Fruit fly (Drosophila melanogaster) whole organism, embryonic: Measurements from ENCODE around the gene Ufsp2.

Experiments used
- Adf1 ChIP-seq: fragments of 200-800 bp; sonication (Bioruptor generic); IDR thresholded peaks from 2 replicates; pipeline ENCODE4 v1.3.6; 2022; ENCODE audit warnings: missing biosample characterization, missing genetic modification characterization
- Asciz ChIP-seq: fragments of 200-800 bp; sonication (Bioruptor generic); optimal IDR thresholded peaks from 2 replicates; lab custom pipeline; 2017; ENCODE audit warnings: missing biosample characterization, mild to moderate bottlenecking, missing genetic modification characterization, missing genetic modification reagents
- CG13894 ChIP-seq: fragments of 200-800 bp; sonication (Bioruptor generic); optimal IDR thresholded peaks from 3 replicates; lab custom pipeline; 2018; ENCODE audit warnings: missing biosample characterization, mild to moderate bottlenecking, missing genetic modification characterization, moderate library complexity
- CG14050 ChIP-seq: fragments of 200-800 bp; sonication (Bioruptor generic); IDR thresholded peaks from 3 replicates; pipeline ENCODE4 v1.3.6; 2022; ENCODE audit warnings: missing biosample characterization, missing genetic modification characterization
- CG1792 ChIP-seq: fragments of 200-800 bp; sonication (Bioruptor generic); optimal IDR thresholded peaks from 2 replicates; lab custom pipeline; 2016; ENCODE audit warnings: missing biosample characterization, missing genetic modification characterization
- CG30403 ChIP-seq: fragments of 200-800 bp; sonication (Bioruptor generic); optimal IDR thresholded peaks from 3 replicates; lab custom pipeline; 2016; ENCODE audit warnings: missing biosample characterization, missing genetic modification characterization
- CG30431 ChIP-seq: fragments of 200-800 bp; sonication (Bioruptor generic); optimal IDR thresholded peaks from 2 replicates; lab custom pipeline; 2017; ENCODE audit warnings: missing biosample characterization, missing genetic modification characterization
- CG3281 ChIP-seq: fragments of 200-800 bp; sonication (Bioruptor generic); optimal IDR thresholded peaks from 3 replicates; lab custom pipeline; 2017; ENCODE audit warnings: missing biosample characterization, mild to moderate bottlenecking, missing genetic modification characterization
- CG34376 ChIP-seq: fragments of 200-800 bp; sonication (Bioruptor generic); optimal IDR thresholded peaks from 2 replicates; lab custom pipeline; 2018; ENCODE audit warnings: missing biosample characterization, mild to moderate bottlenecking, missing genetic modification characterization
- CG4617 ChIP-seq: fragments of 200-800 bp; sonication (Bioruptor generic); optimal IDR thresholded peaks from 3 replicates; lab custom pipeline; 2016; ENCODE audit warnings: missing biosample characterization, missing genetic modification characterization, borderline replicate concordance
- CG7372 ChIP-seq: fragments of 200-800 bp; sonication (Bioruptor generic); IDR thresholded peaks from 2 replicates; pipeline ENCODE4 v1.3.6; 2022; ENCODE audit warnings: missing biosample characterization, missing genetic modification characterization
- Dfd ChIP-seq, 2 experiments: fragments of >200 bp; optimal IDR thresholded peaks; 2 replicates each; lab custom pipeline; 2017; ENCODE audit warnings: missing biosample characterization in 2 of 2, missing genetic modification characterization in 2 of 2
- Dip3 ChIP-seq: fragments of 200-800 bp; sonication (Bioruptor generic); optimal IDR thresholded peaks from 3 replicates; lab custom pipeline; 2016; ENCODE audit warnings: missing biosample characterization, missing genetic modification characterization
- Drgx ChIP-seq: fragments of 200-800 bp; sonication (Bioruptor generic); IDR thresholded peaks from 2 replicates; pipeline ENCODE4 v1.3.6; 2022; ENCODE audit warnings: missing biosample characterization, missing genetic modification characterization
- Fer3 ChIP-seq: fragments of 200-800 bp; sonication (Bioruptor generic); optimal IDR thresholded peaks from 2 replicates; lab custom pipeline; 2018; ENCODE audit warnings: missing biosample characterization, mild to moderate bottlenecking, missing genetic modification characterization, moderate library complexity
- Hey ChIP-seq: fragments of 200-800 bp; sonication (Bioruptor generic); optimal IDR thresholded peaks from 3 replicates; lab custom pipeline; 2018; ENCODE audit warnings: missing biosample characterization, mild to moderate bottlenecking, missing genetic modification characterization
- Lpt ChIP-seq: fragments of >200 bp; optimal IDR thresholded peaks from 2 replicates; lab custom pipeline; 2018; ENCODE audit warnings: missing biosample characterization, missing genetic modification characterization
- Med ChIP-seq: fragments of 200-800 bp; sonication (Bioruptor generic); peaks from one replicate; lab custom pipeline; 2016; ENCODE audit warnings: missing biosample characterization, missing genetic modification characterization, mild to moderate bottlenecking, inconsistent platforms, moderate library complexity
- Nf-YA ChIP-seq: fragments of 200-800 bp; sonication (Bioruptor generic); IDR thresholded peaks from 2 replicates; pipeline ENCODE4 v1.3.6; 2022; ENCODE audit warnings: missing biosample characterization, missing genetic modification characterization
- Opbp ChIP-seq: fragments of 200-800 bp; sonication (Bioruptor generic); IDR thresholded peaks from 3 replicates; pipeline ENCODE4 v1.3.6; 2022; ENCODE audit warnings: missing biosample characterization, missing genetic modification characterization; ENCODE audit not compliant: partially characterized antibody
- Ravus ChIP-seq: fragments of 200-800 bp; sonication (Bioruptor generic); IDR thresholded peaks from 2 replicates; pipeline ENCODE4 v1.3.6; 2022; ENCODE audit warnings: missing biosample characterization, missing genetic modification characterization
- Trl ChIP-seq, 3 experiments: fragments of >200 bp in 2 of 3; fragments of 200-800 bp in 1 of 3; sonication (Bioruptor generic) in 1 of 3; optimal IDR thresholded peaks; 2 replicates in 1 of 3; 3 replicates in 2 of 3; lab custom pipeline; 2016 to 2017; ENCODE audit warnings: missing biosample characterization in 1 of 3, missing genetic modification characterization in 1 of 3
- al ChIP-seq: fragments of 200-800 bp; sonication (Bioruptor generic); IDR thresholded peaks from 2 replicates; pipeline ENCODE4 v1.3.6; 2022; ENCODE audit warnings: missing biosample characterization, missing genetic modification characterization
- bowl ChIP-seq: fragments of 200-800 bp; sonication (Bioruptor generic); IDR thresholded peaks from 2 replicates; pipeline ENCODE4 v1.3.6; 2022; ENCODE audit warnings: missing biosample characterization, missing genetic modification characterization
- cg ChIP-seq: fragments of 200-800 bp; sonication (Bioruptor generic); optimal IDR thresholded peaks from 3 replicates; lab custom pipeline; 2019; ENCODE audit warnings: missing biosample characterization, mild to moderate bottlenecking, missing genetic modification characterization, moderate library complexity
- chinmo ChIP-seq: fragments of 200-800 bp; sonication (Bioruptor generic); IDR thresholded peaks from 4 replicates; pipeline ENCODE4 v1.3.6; 2022; ENCODE audit warnings: missing biosample characterization, missing genetic modification characterization; ENCODE audit not compliant: partially characterized antibody
- crc ChIP-seq: fragments of 200-800 bp; sonication (Bioruptor generic); optimal IDR thresholded peaks from 2 replicates; lab custom pipeline; 2016; ENCODE audit warnings: missing biosample characterization, missing genetic modification characterization
- crol ChIP-seq: fragments of 200-800 bp; sonication (Bioruptor generic); IDR thresholded peaks from 2 replicates; pipeline ENCODE4 v1.3.6; 2022; ENCODE audit warnings: missing biosample characterization, missing genetic modification characterization
- cwo ChIP-seq: fragments of 200-800 bp; sonication (Bioruptor generic); optimal IDR thresholded peaks from 3 replicates; lab custom pipeline; 2017; ENCODE audit warnings: missing biosample characterization, missing genetic modification characterization, mild to moderate bottlenecking, moderate library complexity, missing genetic modification reagents
- ems ChIP-seq: fragments of 200-800 bp; sonication (Bioruptor generic); optimal IDR thresholded peaks from 3 replicates; lab custom pipeline; 2016; ENCODE audit warnings: missing biosample characterization, missing genetic modification characterization
- fd64A ChIP-seq: fragments of 200-800 bp; sonication (Bioruptor generic); optimal IDR thresholded peaks from 3 replicates; lab custom pipeline; 2018; ENCODE audit warnings: missing biosample characterization, mild to moderate bottlenecking, missing genetic modification characterization
- fru ChIP-seq: fragments of >200 bp; optimal IDR thresholded peaks from 2 replicates; lab custom pipeline; 2017
- jumu ChIP-seq: fragments of 200-800 bp; sonication (Bioruptor generic); optimal IDR thresholded peaks from 3 replicates; lab custom pipeline; 2016; ENCODE audit warnings: missing biosample characterization, missing genetic modification characterization
- knrl ChIP-seq: fragments of 200-800 bp; sonication (Bioruptor generic); IDR thresholded peaks from 3 replicates; pipeline ENCODE4 v1.3.6; 2022; ENCODE audit warnings: missing biosample characterization, missing genetic modification characterization; ENCODE audit not compliant: partially characterized antibody
- luna ChIP-seq: fragments of 200-800 bp; sonication (Bioruptor generic); optimal IDR thresholded peaks from 2 replicates; lab custom pipeline; 2016; ENCODE audit warnings: missing biosample characterization, missing genetic modification characterization
- pho ChIP-seq: fragments of 200-800 bp; sonication (Bioruptor generic); optimal IDR thresholded peaks from 2 replicates; lab custom pipeline; 2016; ENCODE audit warnings: missing biosample characterization, missing genetic modification characterization
- pros ChIP-seq: fragments of 200-800 bp; sonication (Bioruptor generic); optimal IDR thresholded peaks from 3 replicates; lab custom pipeline; 2019; ENCODE audit warnings: missing biosample characterization, mild to moderate bottlenecking, missing genetic modification characterization, moderate library complexity
- rib ChIP-seq: fragments of 200-800 bp; sonication (Bioruptor generic); IDR thresholded peaks from 2 replicates; pipeline ENCODE4 v1.3.6; 2022; ENCODE audit warnings: missing biosample characterization, missing genetic modification characterization
- sens ChIP-seq: fragments of 200-800 bp; sonication (Bioruptor generic); peaks from one replicate; lab custom pipeline; 2016; ENCODE audit warnings: missing biosample characterization, missing genetic modification characterization
- sisA ChIP-seq: fragments of 200-800 bp; sonication (Bioruptor generic); IDR thresholded peaks from 2 replicates; pipeline ENCODE4 v1.3.6; 2022; ENCODE audit warnings: missing biosample characterization, missing genetic modification characterization
- stc ChIP-seq: fragments of 200-800 bp; sonication (Bioruptor generic); IDR thresholded peaks from 2 replicates; pipeline ENCODE4 v1.3.6; 2022; ENCODE audit warnings: missing biosample characterization, missing genetic modification characterization
- tgo ChIP-seq: fragments of 200-800 bp; sonication (Bioruptor generic); IDR thresholded peaks from 3 replicates; pipeline ENCODE4 v1.3.6; 2022; ENCODE audit warnings: missing biosample characterization, missing genetic modification characterization
- unpg ChIP-seq: fragments of 200-800 bp; sonication (Bioruptor generic); optimal IDR thresholded peaks from 3 replicates; lab custom pipeline; 2018; ENCODE audit warnings: missing biosample characterization, mild to moderate bottlenecking, missing genetic modification characterization, moderate library complexity
- usp ChIP-seq: fragments of >200 bp; optimal IDR thresholded peaks from 2 replicates; lab custom pipeline; 2017; ENCODE audit warnings: missing biosample characterization, missing genetic modification characterization
- vfl ChIP-seq: fragments of 200-800 bp; sonication (Bioruptor generic); optimal IDR thresholded peaks from 2 replicates; lab custom pipeline; 2016; ENCODE audit warnings: missing biosample characterization, missing genetic modification characterization
- vvl ChIP-seq: fragments of 200-800 bp; sonication (Bioruptor generic); IDR thresholded peaks from 2 replicates; pipeline ENCODE4 v1.3.6; 2022; ENCODE audit warnings: missing biosample characterization, missing genetic modification characterization
- wdn ChIP-seq: fragments of 200-800 bp; sonication (Bioruptor generic); IDR thresholded peaks from 2 replicates; pipeline ENCODE4 v1.3.6; 2022; ENCODE audit warnings: missing biosample characterization, missing genetic modification characterization

Gene Ufsp2

dm6 chr3L:15624097-15624496, 47.7 kb downstream of the Ufsp2 start (continued):
- TF ChIP-seq stc (no peak), rib (no peak), crc (GFP tag; lab: Kevin White, UChicago) (no peak), CG14050 (GFP tag; lab: Robert Waterston, UW) (no peak), pros (GFP tag; lab: Kevin White, UChicago) (peak; percentile 72), CG30403 (GFP tag; lab: Kevin White, UChicago) (no peak), ems (GFP tag; lab: Kevin White, UChicago) (no peak), Ravus (no peak), al (GFP tag; lab: Robert Waterston, UW) (no peak)
- TF ChIP-seq, all 482 proteins: peak for 10

dm6 chr3L:15624944-15625610, 48.7 kb downstream of the Ufsp2 start:
- TF ChIP-seq Nf-YA (GFP tag; lab: Robert Waterston, UW) = no peak
- no peak for TF ChIP-seq vfl (GFP tag; lab: Kevin White, UChicago)
- TF ChIP-seq sisA (GFP tag; lab: Robert Waterston, UW) = no peak
- 0 out of 2 replicates have a peak, but pooled peaks have one; percentile 5 for TF ChIP-seq Drgx (GFP tag; lab: Robert Waterston, UW)
- TF ChIP-seq chinmo (GFP tag; lab: Robert Waterston, UW) = peak; percentile 93
- peak; percentile 59 for TF ChIP-seq crol (GFP tag; lab: Robert Waterston, UW)
- TF ChIP-seq unpg = no peak
- TF ChIP-seq Adf1 = peak; percentile 66
- peak; percentile 98 for TF ChIP-seq CG7372
- TF ChIP-seq vvl = 0 out of 2 replicates have a peak, but pooled peaks have one; percentile 31
- TF ChIP-seq Med = peak; percentile 60
- TF ChIP-seq rib = 0 out of 2 replicates have a peak, but pooled peaks have one; percentile 36
- peak; percentile 65 to 82 for TF ChIP-seq Trl (optimal IDR thresholded peaks at IDR 0.05; lab: Kevin White, UChicago)
- TF ChIP-seq Trl (GFP tag; optimal IDR thresholded peaks at IDR 0.05; lab: Kevin White, UChicago) = no peak
- TF ChIP-seq sens (GFP tag; lab: Kevin White, UChicago) = peak; percentile 68
- TF ChIP-seq cg (GFP tag; lab: Kevin White, UChicago) = peak; percentile 67
- 0 out of 2 replicates have a peak, but pooled peaks have one; percentile 16 for TF ChIP-seq bowl (GFP tag; lab: Robert Waterston, UW)
- no peak for TF ChIP-seq cwo
- TF ChIP-seq wdn (GFP tag; lab: Robert Waterston, UW) = 0 out of 2 replicates have a peak, but pooled peaks have one; percentile 19
- no peak for TF ChIP-seq luna

- peak; percentile 25 for TF ChIP-seq CG13894 (tag; lab: Kevin White, UChicago)
- TF ChIP-seq Fer3 (tag; lab: Kevin White, UChicago) = peak; percentile 88
- 0 out of 2 replicates have a peak, but pooled peaks have one; percentile 11 for TF ChIP-seq bowl (GFP tag; lab: Robert Waterston, UW)
- TF ChIP-seq CG1792 (GFP tag; lab: Kevin White, UChicago) = no peak
- no peak for TF ChIP-seq CG34376 (GFP tag; lab: Kevin White, UChicago)
- TF ChIP-seq CG4617 (GFP tag; lab: Kevin White, UChicago) = peak; percentile 57
- peak; percentile 91 for TF ChIP-seq Asciz (GFP tag; lab: Kevin White, UChicago)
- peak; percentile 15 for TF ChIP-seq Dip3 (GFP tag; lab: Kevin White, UChicago)
- peak; percentile 75 for TF ChIP-seq CG30431 (GFP tag; lab: Kevin White, UChicago)
- TF ChIP-seq tgo (GFP tag; lab: Robert Waterston, UW) = peak; percentile 88
- TF ChIP-seq usp (GFP tag; lab: Kevin White, UChicago) = no peak
- TF ChIP-seq knrl (GFP tag; lab: Robert Waterston, UW) = no peak
- TF ChIP-seq jumu (GFP tag; lab: Kevin White, UChicago) = peak; percentile 33
- no peak for TF ChIP-seq pho (GFP tag; lab: Kevin White, UChicago)
- TF ChIP-seq fru = no peak
- TF ChIP-seq fd64A (GFP tag; lab: Kevin White, UChicago) = peak; percentile 80
- no peak for TF ChIP-seq Lpt (GFP tag; lab: Kevin White, UChicago)
- TF ChIP-seq Dfd (GFP tag; optimal IDR thresholded peaks at IDR 0.05; lab: Kevin White, UChicago) = no peak
- peak; percentile 48 for TF ChIP-seq Ravus
- no peak for TF ChIP-seq Opbp (GFP tag; lab: Robert Waterston, UW)
- TF ChIP-seq Hey (tag; lab: Kevin White, UChicago) = no peak
- peak; percentile 92 for TF ChIP-seq CG3281 (GFP tag; lab: Kevin White, UChicago)
Measured at dm6 chr3L:15625676-15626414, 49.5 kb downstream of the Ufsp2 start.
